Worm (Caenorhabditis elegans) whole organism, L1 larva: ENCODE results near the gene scl-10.

Experiments
- ceh-63 ChIP-seq: fragments of 200-800 bp; sonication (Bioruptor generic); optimal IDR thresholded peaks from 2 replicates; lab custom pipeline; 2018; ENCODE audit warnings: mild to moderate bottlenecking, missing genetic modification characterization, missing compliant biosample characterization
- ceh-8 ChIP-seq: fragments of 200-800 bp; sonication (Bioruptor generic); optimal IDR thresholded peaks from 2 replicates; lab custom pipeline; 2018; ENCODE audit warnings: mild to moderate bottlenecking, missing genetic modification characterization, moderate library complexity, missing compliant biosample characterization
- dsc-1 ChIP-seq: sonication (generic microtip); optimal IDR thresholded peaks from 2 replicates; lab custom pipeline; 2016; ENCODE audit warnings: mild to moderate bottlenecking, missing genetic modification characterization, missing compliant biosample characterization
- egl-27 ChIP-seq, 2 experiments: fragments of 150-350 bp in 1 of 2; sonication (generic microtip); optimal IDR thresholded peaks; 3 replicates each; lab custom pipeline; 2017 to 2018; ENCODE audit warnings: missing biosample characterization in 2 of 2, missing genetic modification characterization in 2 of 2, missing genetic modification reagents in 2 of 2
- elt-2 ChIP-seq: sonication (generic microtip); optimal IDR thresholded peaks from 2 replicates; lab custom pipeline; 2016; ENCODE audit warnings: missing genetic modification characterization, mild to moderate bottlenecking, inconsistent platforms, missing compliant biosample characterization, missing genetic modification reagents
- lin-13 ChIP-seq: fragments of 150-350 bp; optimal IDR thresholded peaks from 2 replicates; lab custom pipeline; 2014; ENCODE audit warnings: missing biosample characterization, missing genetic modification reagents, missing genetic modification characterization
- lir-3 ChIP-seq: sonication (generic microtip); optimal IDR thresholded peaks from 2 replicates; lab custom pipeline; 2016; ENCODE audit warnings: mild to moderate bottlenecking, missing genetic modification characterization, moderate library complexity, missing compliant biosample characterization; ENCODE audit not compliant: poor library complexity
- nhr-237 ChIP-seq: fragments of 150-350 bp; optimal IDR thresholded peaks from 2 replicates; lab custom pipeline; 2014; ENCODE audit warnings: missing biosample characterization, missing genetic modification characterization
- nhr-28 ChIP-seq: fragments of 150-350 bp; optimal IDR thresholded peaks from 2 replicates; lab custom pipeline; 2014; ENCODE audit warnings: missing biosample characterization, missing genetic modification characterization
- snpc-4 ChIP-seq: fragments of 150-350 bp; optimal IDR thresholded peaks from 2 replicates; lab custom pipeline; 2014; ENCODE audit warnings: missing biosample characterization, missing genetic modification characterization
- swsn-7 ChIP-seq: sonication (generic microtip); optimal IDR thresholded peaks from 2 replicates; lab custom pipeline; 2016; ENCODE audit warnings: missing genetic modification characterization, missing compliant biosample characterization
- unc-62 ChIP-seq: fragments of 150-350 bp; optimal IDR thresholded peaks from 2 replicates; lab custom pipeline; 2014; ENCODE audit warnings: missing biosample characterization, missing genetic modification reagents, missing genetic modification characterization
- ztf-4 ChIP-seq: fragments of 150-350 bp; optimal IDR thresholded peaks from 2 replicates; lab custom pipeline; 2014; ENCODE audit warnings: missing biosample characterization, missing genetic modification characterization

- no peak for TF ChIP-seq nhr-28
- no peak for TF ChIP-seq nhr-237 (tag; lab: Kevin White, UChicago)
- TF ChIP-seq lir-3 (tag; lab: Kevin White, UChicago): no peak
- no peak for TF ChIP-seq egl-27 (tag; optimal IDR thresholded peaks at IDR 0.05; lab: Kevin White, UChicago)
- no peak for TF ChIP-seq ceh-63 (GFP tag; lab: Kevin White, UChicago)
- no peak for TF ChIP-seq unc-62 (GFP tag; lab: Kevin White, UChicago)
- no peak for TF ChIP-seq dsc-1 (tag; lab: Kevin White, UChicago)
- no peak for TF ChIP-seq swsn-7
- TF ChIP-seq lin-13: no peak
- TF ChIP-seq ztf-4: no peak
- no peak for TF ChIP-seq ceh-8 (GFP tag; lab: Kevin White, UChicago)
- no peak for TF ChIP-seq snpc-4 (tag; lab: Kevin White, UChicago)
- peak; percentile 8 for TF ChIP-seq elt-2 (tag; lab: Kevin White, UChicago)
Measured at ce11 chrIV:13032153-13032552, 16.1 kb upstream of the scl-10 start.
